Worm (Caenorhabditis elegans) whole organism, dauer: ENCODE measurements around the gene sms-1.

Experiments used
- unc-62 ChIP-seq: sonication (generic microtip); optimal IDR thresholded peaks from 2 replicates; lab custom pipeline; 2017; ENCODE audit warnings: missing biosample characterization, missing genetic modification reagents, missing genetic modification characterization

The sms-1 gene

ce11 chrIV:11435761-11436160, 62.2 kb downstream of the sms-1 start:
- TF ChIP-seq unc-62: no peak

DNA sequence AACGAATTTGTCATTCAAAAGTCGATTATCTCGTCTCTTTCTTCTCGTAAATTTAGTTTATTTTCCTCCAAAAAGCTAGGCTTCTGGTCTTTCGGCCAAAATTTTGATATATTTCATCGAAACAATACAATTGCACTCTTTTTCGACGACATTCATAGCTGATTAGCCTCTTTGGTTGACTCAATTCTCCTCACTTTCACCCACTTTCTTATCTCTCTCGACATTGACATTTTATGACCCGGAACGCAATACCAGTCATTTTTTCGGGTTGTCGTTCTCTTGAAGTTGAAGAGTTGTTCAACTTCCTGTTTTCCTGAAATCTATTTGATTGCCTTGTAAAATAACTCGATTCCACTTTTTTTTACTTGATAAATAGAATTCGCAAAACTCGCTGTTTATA, 63.4 kb downstream of the sms-1 start:
- no peak for TF ChIP-seq unc-62

DNA sequence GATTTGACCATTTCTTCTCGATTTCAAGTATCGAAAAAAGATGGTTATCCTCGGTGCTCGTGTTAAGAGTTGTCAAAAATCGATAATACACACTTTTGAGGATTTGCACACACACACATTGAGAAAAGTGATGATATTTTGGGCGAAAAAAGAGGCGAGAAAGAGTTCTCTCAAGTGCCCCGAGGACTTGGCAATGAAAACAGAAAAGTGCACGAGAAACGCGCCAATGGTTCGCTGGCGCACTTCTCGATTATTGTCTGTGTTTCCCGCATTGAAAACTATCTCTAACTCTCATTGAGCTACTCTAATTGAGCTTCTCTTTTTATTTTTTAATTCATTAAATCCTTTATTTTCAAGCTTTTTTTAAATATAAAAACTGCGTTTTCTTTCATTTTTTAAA, 64.3 kb downstream of the sms-1 start:
- no peak for TF ChIP-seq unc-62
